Worm (Caenorhabditis elegans) whole organism, L1 larva: Measurements from ENCODE around the gene Y70C5B.2.

Experiments
- alr-1 ChIP-seq: fragments of 200-800 bp; sonication (Bioruptor generic); optimal IDR thresholded peaks from 2 replicates; lab custom pipeline; 2018; ENCODE audit warnings: borderline replicate concordance, mild to moderate bottlenecking, missing genetic modification characterization, missing compliant biosample characterization
- ama-1 ChIP-seq: fragments of 150-350 bp; optimal IDR thresholded peaks from 2 replicates; lab custom pipeline; 2014
- dpl-1 ChIP-seq, 3 experiments: fragments of 150-350 bp in 2 of 3; sonication (generic microtip) in 1 of 3; optimal IDR thresholded peaks; 2 replicates each; lab custom pipeline; 2014 to 2017; ENCODE audit warnings: missing biosample characterization in 3 of 3, missing genetic modification characterization in 3 of 3, missing genetic modification reagents in 3 of 3
- fkh-10 ChIP-seq: sonication (generic microtip); optimal IDR thresholded peaks from 2 replicates; lab custom pipeline; 2017; ENCODE audit warnings: missing biosample characterization, missing genetic modification reagents, missing genetic modification characterization
- jun-1 ChIP-seq: fragments of 150-350 bp; optimal IDR thresholded peaks from 2 replicates; lab custom pipeline; 2014; ENCODE audit warnings: missing biosample characterization, missing genetic modification reagents, missing genetic modification characterization
- nhr-12 ChIP-seq: sonication (generic microtip); optimal IDR thresholded peaks from 2 replicates; lab custom pipeline; 2017; ENCODE audit warnings: missing biosample characterization, missing genetic modification characterization
- nhr-71 ChIP-seq: sonication (generic microtip); optimal IDR thresholded peaks from 2 replicates; lab custom pipeline; 2016; ENCODE audit warnings: mild to moderate bottlenecking, missing genetic modification characterization, moderate library complexity, missing compliant biosample characterization
- tbx-2 ChIP-seq: sonication (generic microtip); optimal IDR thresholded peaks from 2 replicates; lab custom pipeline; 2016; ENCODE audit warnings: missing genetic modification characterization, missing compliant biosample characterization

DNA sequence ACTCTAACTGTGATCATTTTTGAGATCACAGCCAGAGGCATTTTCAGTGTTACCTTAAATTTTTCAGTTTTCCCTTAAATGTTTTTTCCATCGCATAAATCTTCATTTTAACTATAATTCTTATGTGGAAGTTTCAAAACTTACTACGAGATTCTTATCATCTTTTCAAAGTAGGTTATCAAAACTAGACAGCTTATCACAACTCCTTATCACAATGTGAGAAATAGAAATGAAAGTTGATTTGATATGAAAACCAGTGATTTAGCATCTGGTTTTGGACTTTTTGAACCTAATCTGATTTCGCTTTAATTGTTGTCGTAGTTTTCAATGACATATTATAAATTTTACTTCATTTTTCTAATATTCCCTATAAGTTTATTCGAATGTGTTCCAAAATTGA lies 24.8 kb downstream of the Y70C5B.2 start, which contains the start of gene mltn-11:
- no peak for TF ChIP-seq nhr-12 (tag; lab: Kevin White, UChicago)
- TF ChIP-seq nhr-71 = no peak
- no peak for TF ChIP-seq alr-1
- TF ChIP-seq dpl-1 (GFP tag; optimal IDR thresholded peaks at IDR 0.05; lab: Kevin White, UChicago) = no peak
- TF ChIP-seq ama-1 (lab: Kevin White, UChicago) = no peak
- TF ChIP-seq jun-1 (tag; lab: Kevin White, UChicago) = no peak
- no peak for TF ChIP-seq tbx-2
- TF ChIP-seq fkh-10 (GFP tag; lab: Kevin White, UChicago) = no peak
